Worm (Caenorhabditis elegans) whole organism, L2 larva: ENCODE measurements around the gene Y41D4B.11.
A peak's percentile ranks its signal among the peaks of the same experiment; 100 is the strongest.

ENCODE experiments used
- F13H6.1 ChIP-seq: sonication (generic microtip); optimal IDR thresholded peaks from 2 replicates; lab custom pipeline; 2016; ENCODE audit warnings: missing genetic modification characterization, missing compliant biosample characterization
- aly-2 ChIP-seq: fragments of 150-350 bp; optimal IDR thresholded peaks from 2 replicates; lab custom pipeline; 2014; ENCODE audit warnings: missing biosample characterization, missing genetic modification characterization
- ama-1 ChIP-seq: fragments of 150-350 bp; optimal IDR thresholded peaks from 2 replicates; lab custom pipeline; 2018; ENCODE audit warnings: inconsistent platforms
- dmd-4 ChIP-seq: sonication (generic microtip); optimal IDR thresholded peaks from 2 replicates; lab custom pipeline; 2017; ENCODE audit warnings: missing biosample characterization, missing genetic modification characterization
- elt-1 ChIP-seq: fragments of 150-350 bp; optimal IDR thresholded peaks from 2 replicates; lab custom pipeline; 2014; ENCODE audit warnings: missing biosample characterization, missing genetic modification characterization
- elt-3 ChIP-seq: sonication (generic microtip); optimal IDR thresholded peaks from 2 replicates; lab custom pipeline; 2017; ENCODE audit warnings: missing biosample characterization, missing genetic modification characterization
- lin-39 ChIP-seq: fragments of 150-350 bp; optimal IDR thresholded peaks from 2 replicates; lab custom pipeline; 2014; ENCODE audit warnings: missing biosample characterization, missing genetic modification reagents, missing genetic modification characterization
- nhr-21 ChIP-seq: fragments of 150-350 bp; optimal IDR thresholded peaks from 2 replicates; lab custom pipeline; 2014; ENCODE audit warnings: missing biosample characterization, missing genetic modification characterization
- nhr-23 ChIP-seq: fragments of 150-350 bp; optimal IDR thresholded peaks from 2 replicates; lab custom pipeline; 2014; ENCODE audit warnings: missing biosample characterization, missing genetic modification reagents, missing genetic modification characterization
- nhr-237 ChIP-seq: fragments of 150-350 bp; optimal IDR thresholded peaks from 2 replicates; lab custom pipeline; 2014; ENCODE audit warnings: missing biosample characterization, missing genetic modification characterization
- nhr-6 ChIP-seq: fragments of 150-350 bp; optimal IDR thresholded peaks from 2 replicates; lab custom pipeline; 2014; ENCODE audit warnings: missing biosample characterization, missing genetic modification characterization
- snpc-4 ChIP-seq: fragments of 150-350 bp; optimal IDR thresholded peaks from 2 replicates; lab custom pipeline; 2014; ENCODE audit warnings: missing biosample characterization, missing genetic modification characterization
- zag-1 ChIP-seq: fragments of 150-350 bp; optimal IDR thresholded peaks from 2 replicates; lab custom pipeline; 2014; ENCODE audit warnings: missing biosample characterization, missing genetic modification characterization
- ztf-11 ChIP-seq: sonication (generic microtip); optimal IDR thresholded peaks from 2 replicates; lab custom pipeline; 2017; ENCODE audit warnings: missing biosample characterization, missing genetic modification characterization

DNA sequence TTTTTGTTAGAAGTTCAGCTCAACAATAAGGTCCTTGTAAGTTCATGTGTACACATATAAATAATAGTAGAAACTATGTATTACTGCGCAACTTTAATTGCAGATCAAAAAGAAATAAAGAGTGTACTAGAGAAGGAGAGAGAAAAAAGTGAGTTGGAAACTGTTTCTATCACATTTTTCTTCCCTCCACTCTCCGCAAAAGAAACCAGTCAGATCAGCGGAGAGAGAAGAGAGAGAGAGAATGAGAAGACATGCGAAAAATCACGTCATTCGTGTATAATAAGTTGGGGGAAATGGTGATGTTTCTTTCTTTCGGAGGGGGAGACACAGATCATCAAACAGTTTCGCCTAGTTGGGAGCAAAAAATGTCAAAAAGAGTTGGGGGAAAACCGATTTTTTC, 49.8 kb downstream of the Y41D4B.11 start:
- peak; percentile 35 for TF ChIP-seq nhr-6 (tag; lab: Kevin White, UChicago)
- TF ChIP-seq snpc-4: no peak
- peak; percentile 52 for TF ChIP-seq nhr-21 (tag; lab: Kevin White, UChicago)
- TF ChIP-seq ama-1: no peak
- TF ChIP-seq zag-1 (tag; lab: Kevin White, UChicago): no peak
- no peak for TF ChIP-seq dmd-4 (tag; lab: Kevin White, UChicago)
- no peak for TF ChIP-seq nhr-23 (tag; lab: Kevin White, UChicago)
- no peak for TF ChIP-seq aly-2 (tag; lab: Kevin White, UChicago)
- no peak for TF ChIP-seq ztf-11 (tag; lab: Kevin White, UChicago)
- TF ChIP-seq F13H6.1 (tag; lab: Kevin White, UChicago): peak; percentile 59
- TF ChIP-seq elt-3 (tag; lab: Kevin White, UChicago): no peak
- no peak for TF ChIP-seq lin-39 (tag; lab: Kevin White, UChicago)
- TF ChIP-seq elt-1 (tag; lab: Kevin White, UChicago): no peak
- TF ChIP-seq nhr-237 (tag; lab: Kevin White, UChicago): no peak
